Worm (Caenorhabditis elegans) whole organism, late embryonic: Measurements from ENCODE around the gene seld-1.

Experiments
- C38D4.7 ChIP-seq: fragments of 200-800 bp; sonication (Bioruptor generic); optimal IDR thresholded peaks from 2 replicates; lab custom pipeline; 2018; ENCODE audit warnings: mild to moderate bottlenecking, missing genetic modification characterization, moderate library complexity, missing compliant biosample characterization
- F13H6.1 ChIP-seq: sonication (generic microtip); optimal IDR thresholded peaks from 2 replicates; lab custom pipeline; 2016; ENCODE audit warnings: missing genetic modification characterization, missing compliant biosample characterization
- K02D7.2 ChIP-seq: sonication (generic microtip); optimal IDR thresholded peaks from 2 replicates; lab custom pipeline; 2017; ENCODE audit warnings: mild to moderate bottlenecking, missing genetic modification characterization, missing compliant biosample characterization
- K09A11.1 ChIP-seq: sonication (generic microtip); optimal IDR thresholded peaks from 2 replicates; lab custom pipeline; 2017; ENCODE audit warnings: antibody characterized with exemption, mild to moderate bottlenecking, missing genetic modification characterization, missing compliant biosample characterization; ENCODE audit not compliant: insufficient read depth
- ceh-14 ChIP-seq: sonication (generic microtip); optimal IDR thresholded peaks from 2 replicates; lab custom pipeline; 2016; ENCODE audit warnings: missing genotype, missing genetic modification characterization, missing compliant biosample characterization
- ceh-2 ChIP-seq: sonication (generic microtip); optimal IDR thresholded peaks from 2 replicates; lab custom pipeline; 2016; ENCODE audit warnings: missing genotype, missing genetic modification characterization, missing compliant biosample characterization
- ceh-22 ChIP-seq: sonication (generic microtip); optimal IDR thresholded peaks from 2 replicates; lab custom pipeline; 2017; ENCODE audit warnings: missing biosample characterization, missing genetic modification characterization
- ceh-24 ChIP-seq: sonication (generic microtip); optimal IDR thresholded peaks from 2 replicates; lab custom pipeline; 2016; ENCODE audit warnings: mild to moderate bottlenecking, missing genetic modification characterization, missing compliant biosample characterization
- ceh-30 ChIP-seq: fragments of 150-350 bp; optimal IDR thresholded peaks from 2 replicates; lab custom pipeline; 2014; ENCODE audit warnings: missing biosample characterization, missing genetic modification characterization
- ceh-31 ChIP-seq: sonication (generic microtip); optimal IDR thresholded peaks from 2 replicates; lab custom pipeline; 2016; ENCODE audit warnings: missing genetic modification characterization, missing compliant biosample characterization
- ceh-48 ChIP-seq: sonication (generic microtip); optimal IDR thresholded peaks from 2 replicates; lab custom pipeline; 2016; ENCODE audit warnings: missing genetic modification characterization, inconsistent platforms, missing compliant biosample characterization
- ceh-9 ChIP-seq: sonication (generic microtip); optimal IDR thresholded peaks from 2 replicates; lab custom pipeline; 2016; ENCODE audit warnings: mild to moderate bottlenecking, missing genetic modification characterization, inconsistent platforms, missing compliant biosample characterization
- dmd-4 ChIP-seq: sonication (generic microtip); optimal IDR thresholded peaks from 2 replicates; lab custom pipeline; 2016; ENCODE audit warnings: borderline replicate concordance, missing genetic modification characterization, missing compliant biosample characterization
- elt-2 ChIP-seq: sonication (generic microtip); optimal IDR thresholded peaks from 2 replicates; lab custom pipeline; 2016; ENCODE audit warnings: missing genetic modification reagents, missing genetic modification characterization, missing compliant biosample characterization
- elt-4 ChIP-seq: sonication (generic microtip); optimal IDR thresholded peaks from 2 replicates; lab custom pipeline; 2016; ENCODE audit warnings: missing genetic modification characterization, missing compliant biosample characterization
- fax-1 ChIP-seq: sonication (generic microtip); optimal IDR thresholded peaks from 2 replicates; lab custom pipeline; 2016; ENCODE audit warnings: missing genotype, missing genetic modification characterization, missing compliant biosample characterization
- fkh-10 ChIP-seq: fragments of 150-350 bp; optimal IDR thresholded peaks from 2 replicates; lab custom pipeline; 2014; ENCODE audit warnings: missing biosample characterization, missing genetic modification reagents, missing genetic modification characterization
- fkh-6 ChIP-seq: sonication (generic microtip); optimal IDR thresholded peaks from 2 replicates; lab custom pipeline; 2016; ENCODE audit warnings: missing genetic modification characterization, missing compliant biosample characterization
- gmeb-2 ChIP-seq: sonication (generic microtip); optimal IDR thresholded peaks from 2 replicates; lab custom pipeline; 2016; ENCODE audit warnings: missing genetic modification characterization, inconsistent platforms, missing compliant biosample characterization
- hlh-15 ChIP-seq: sonication (generic microtip); optimal IDR thresholded peaks from 2 replicates; lab custom pipeline; 2016; ENCODE audit warnings: missing genetic modification characterization, missing compliant biosample characterization
- hlh-30 ChIP-seq: sonication (generic microtip); optimal IDR thresholded peaks from 2 replicates; lab custom pipeline; 2017; ENCODE audit warnings: antibody characterized with exemption, missing genetic modification characterization, missing compliant biosample characterization; ENCODE audit not compliant: insufficient read depth
- hlh-6 ChIP-seq: sonication (generic microtip); optimal IDR thresholded peaks from 2 replicates; lab custom pipeline; 2016; ENCODE audit warnings: missing genotype, missing genetic modification characterization, missing compliant biosample characterization
- lim-6 ChIP-seq: sonication (generic microtip); optimal IDR thresholded peaks from 2 replicates; lab custom pipeline; 2016; ENCODE audit warnings: missing genetic modification characterization, missing compliant biosample characterization
- lin-11 ChIP-seq: fragments of 200-800 bp; sonication (Bioruptor generic); optimal IDR thresholded peaks from 2 replicates; lab custom pipeline; 2018; ENCODE audit warnings: mild to moderate bottlenecking, missing genetic modification characterization, missing compliant biosample characterization
- nhr-11 ChIP-seq: fragments of 150-350 bp; optimal IDR thresholded peaks from 2 replicates; lab custom pipeline; 2014; ENCODE audit warnings: missing biosample characterization, missing genetic modification characterization
- npax-4 ChIP-seq: sonication (generic microtip); optimal IDR thresholded peaks from 2 replicates; lab custom pipeline; 2016; ENCODE audit warnings: missing genetic modification characterization, missing compliant biosample characterization
- pag-3 ChIP-seq: sonication (generic microtip); optimal IDR thresholded peaks from 2 replicates; lab custom pipeline; 2016; ENCODE audit warnings: missing compliant biosample characterization, missing genetic modification characterization, borderline replicate concordance
- pax-1 ChIP-seq: fragments of 150-350 bp; optimal IDR thresholded peaks from 2 replicates; lab custom pipeline; 2014; ENCODE audit warnings: missing biosample characterization, missing genetic modification characterization
- pha-2 ChIP-seq: sonication (generic microtip); optimal IDR thresholded peaks from 2 replicates; lab custom pipeline; 2017; ENCODE audit warnings: mild to moderate bottlenecking, missing genetic modification characterization, missing compliant biosample characterization
- pqm-1 ChIP-seq: sonication (generic microtip); optimal IDR thresholded peaks from 2 replicates; lab custom pipeline; 2016; ENCODE audit warnings: missing genetic modification characterization, missing compliant biosample characterization
- pros-1 ChIP-seq: fragments of 150-350 bp; optimal IDR thresholded peaks from 2 replicates; lab custom pipeline; 2014; ENCODE audit warnings: missing biosample characterization, missing genetic modification reagents, missing genetic modification characterization
- ref-2 ChIP-seq: sonication (generic microtip); optimal IDR thresholded peaks from 2 replicates; lab custom pipeline; 2016; ENCODE audit warnings: missing genetic modification characterization, missing compliant biosample characterization
- rnt-1 ChIP-seq: sonication (generic microtip); optimal IDR thresholded peaks from 2 replicates; lab custom pipeline; 2016; ENCODE audit warnings: missing genetic modification characterization, missing compliant biosample characterization
- sox-2 ChIP-seq: fragments of 200-800 bp; sonication (Bioruptor generic); IDR thresholded peaks from 2 replicates; pipeline ENCODE4 v1.3.6; 2022; ENCODE audit warnings: missing genetic modification reagents, missing genetic modification characterization, missing compliant biosample characterization
- sox-4 ChIP-seq: sonication (generic microtip); optimal IDR thresholded peaks from 2 replicates; lab custom pipeline; 2017; ENCODE audit warnings: mild to moderate bottlenecking, missing genetic modification characterization, inconsistent platforms, missing compliant biosample characterization
- syd-9 ChIP-seq: sonication (generic microtip); optimal IDR thresholded peaks from 2 replicates; lab custom pipeline; 2016; ENCODE audit warnings: mild to moderate bottlenecking, missing genetic modification characterization, moderate library complexity, missing compliant biosample characterization
- tbx-2 ChIP-seq: sonication (generic microtip); optimal IDR thresholded peaks from 2 replicates; lab custom pipeline; 2016; ENCODE audit warnings: missing genetic modification characterization, missing compliant biosample characterization
- unc-3 ChIP-seq, 2 experiments: fragments of 200-800 bp in 1 of 2; sonication (Bioruptor generic) in 1 of 2; sonication (generic microtip) in 1 of 2; conservative IDR thresholded peaks in 1 of 2; optimal IDR thresholded peaks in 1 of 2; 2 replicates each; pipeline versions ENCODE4 v1.3.6 to Lab custom; 2016 to 2022; ENCODE audit warnings: missing compliant biosample characterization in 2 of 2, missing genetic modification characterization in 2 of 2, missing genetic modification reagents in 1 of 2
- unc-42 ChIP-seq: sonication (generic microtip); optimal IDR thresholded peaks from 2 replicates; lab custom pipeline; 2016; ENCODE audit warnings: missing genotype, missing genetic modification characterization, missing compliant biosample characterization
- unc-55 ChIP-seq: sonication (generic microtip); optimal IDR thresholded peaks from 2 replicates; lab custom pipeline; 2017; ENCODE audit warnings: missing biosample characterization, missing genetic modification reagents, missing genetic modification characterization
- unc-86 ChIP-seq: sonication (generic microtip); optimal IDR thresholded peaks from 2 replicates; lab custom pipeline; 2016; ENCODE audit warnings: missing genetic modification characterization, missing compliant biosample characterization

Gene seld-1

DNA sequence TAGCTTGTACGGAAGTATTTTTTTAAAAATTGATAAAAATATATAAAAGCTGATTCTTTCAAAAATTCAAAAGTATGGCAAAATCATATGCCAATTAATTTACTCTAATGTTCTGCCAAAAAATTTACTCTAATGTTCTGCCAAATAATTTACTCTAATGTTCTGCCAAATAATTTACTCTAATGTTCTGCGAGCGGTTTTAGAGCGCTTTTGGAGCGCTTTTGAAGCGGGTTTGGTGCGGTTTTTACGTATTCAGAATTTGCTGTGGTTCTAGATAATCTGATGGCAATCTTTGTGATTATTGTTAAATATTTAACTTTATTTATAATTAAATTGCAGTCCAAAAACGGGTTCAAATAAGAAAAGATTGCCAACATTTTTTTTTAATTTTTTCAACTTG, 44.1 kb downstream of the seld-1 start (continued):
- TF ChIP-seq elt-2, result no peak
- no peak for TF ChIP-seq ref-2 (tag; lab: Kevin White, UChicago)
- TF ChIP-seq elt-4 (tag; lab: Kevin White, UChicago), result no peak
- TF ChIP-seq ceh-31 (tag; lab: Kevin White, UChicago), result peak; percentile 72
- TF ChIP-seq pros-1 (tag; lab: Kevin White, UChicago), result no peak
- TF ChIP-seq sox-2 (GFP tag; lab: Robert Waterston, UW), result no peak
- no peak for TF ChIP-seq nhr-11
- no peak for TF ChIP-seq hlh-30 (tag; lab: Kevin White, UChicago)
- TF ChIP-seq dmd-4 (tag; lab: Kevin White, UChicago), result no peak
- peak; percentile 73 for TF ChIP-seq fax-1
- TF ChIP-seq ceh-9 (tag; lab: Kevin White, UChicago), result no peak
- peak; percentile 26 for TF ChIP-seq npax-4 (tag; lab: Kevin White, UChicago)
- TF ChIP-seq ceh-30 (tag; lab: Kevin White, UChicago), result no peak
- TF ChIP-seq pha-2 (tag; lab: Kevin White, UChicago), result no peak
- no peak for TF ChIP-seq ceh-48
- TF ChIP-seq unc-55, result no peak
- TF ChIP-seq unc-42 (tag; lab: Kevin White, UChicago), result no peak
- TF ChIP-seq ceh-14 (tag; lab: Kevin White, UChicago), result no peak
- no peak for TF ChIP-seq lin-11
- TF ChIP-seq gmeb-2, result peak; percentile 14
- no peak for TF ChIP-seq lim-6 (tag; lab: Kevin White, UChicago)
- peak; percentile 1 for TF ChIP-seq rnt-1 (tag; lab: Kevin White, UChicago)
- no peak for TF ChIP-seq ceh-2 (tag; lab: Kevin White, UChicago)
- TF ChIP-seq unc-3 (GFP tag; conservative IDR thresholded peaks at IDR 0.05; lab: Robert Waterston, UW), result no peak
- no peak for TF ChIP-seq unc-3 (tag; optimal IDR thresholded peaks at IDR 0.05; lab: Kevin White, UChicago)
- peak; percentile 8 for TF ChIP-seq tbx-2 (tag; lab: Kevin White, UChicago)
- TF ChIP-seq pax-1 (tag; lab: Kevin White, UChicago), result no peak
- no peak for TF ChIP-seq pag-3 (tag; lab: Kevin White, UChicago)
- no peak for TF ChIP-seq hlh-15 (tag; lab: Kevin White, UChicago)
- no peak for TF ChIP-seq syd-9 (tag; lab: Kevin White, UChicago)
- peak; percentile 8 for TF ChIP-seq F13H6.1 (tag; lab: Kevin White, UChicago)
- TF ChIP-seq hlh-6 (tag; lab: Kevin White, UChicago), result no peak
- TF ChIP-seq unc-86 (tag; lab: Kevin White, UChicago), result no peak
- TF ChIP-seq fkh-6 (tag; lab: Kevin White, UChicago), result no peak
- TF ChIP-seq ceh-24 (tag; lab: Kevin White, UChicago), result no peak
- TF ChIP-seq K02D7.2 (tag; lab: Kevin White, UChicago), result peak; percentile 20
- TF ChIP-seq fkh-10 (GFP tag; lab: Kevin White, UChicago), result no peak

DNA sequence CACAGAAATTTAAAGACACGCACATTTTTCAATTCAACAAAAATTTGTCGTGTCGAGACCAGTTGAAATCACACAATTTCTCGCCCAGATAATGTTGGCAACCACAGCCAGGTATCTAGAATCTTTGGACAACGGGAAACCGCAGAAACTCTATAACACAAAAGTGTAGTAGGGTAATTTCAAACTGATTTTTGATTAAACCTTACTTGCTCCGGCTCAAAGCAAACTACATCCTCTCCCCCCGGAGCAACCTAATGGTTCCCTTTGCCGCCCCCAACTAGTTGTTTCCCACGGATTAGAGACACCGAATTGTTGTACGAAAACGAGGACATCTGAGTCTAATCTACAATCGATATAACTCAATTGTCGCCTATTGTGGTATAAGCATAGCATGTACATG, 49.1 kb downstream of the seld-1 start:
- TF ChIP-seq pqm-1 (tag; lab: Kevin White, UChicago) (no peak), unc-42 (tag; lab: Kevin White, UChicago) (peak; percentile 8)

DNA sequence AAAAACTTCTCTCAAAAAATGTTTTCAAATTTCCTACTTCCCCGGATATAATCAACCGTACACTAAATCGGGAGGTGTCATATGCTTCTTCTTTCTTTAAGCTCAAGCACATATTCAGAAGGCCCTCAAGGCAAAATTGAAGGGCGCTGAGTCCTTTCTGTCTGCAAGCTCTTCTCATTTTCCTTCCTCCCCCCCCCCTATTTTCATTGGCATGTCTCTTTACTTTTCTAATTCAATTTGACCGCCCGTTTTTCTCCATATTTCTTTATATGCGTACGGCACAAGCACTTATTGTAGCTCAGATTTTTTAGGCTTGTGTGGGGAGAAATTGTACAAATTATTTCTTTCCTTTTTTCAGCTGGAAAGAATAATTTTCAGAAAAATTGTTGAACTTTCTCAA, 50.3 kb downstream of the seld-1 start:
- TF ChIP-seq ceh-22 (tag; lab: Kevin White, UChicago), result no peak
- no peak for TF ChIP-seq sox-4 (tag; lab: Kevin White, UChicago)
- TF ChIP-seq hlh-6 (tag; lab: Kevin White, UChicago), result no peak
- no peak for TF ChIP-seq C38D4.7
- no peak for TF ChIP-seq K09A11.1 (tag; lab: Kevin White, UChicago)
- peak; percentile 68 for TF ChIP-seq unc-42 (tag; lab: Kevin White, UChicago)
- no peak for TF ChIP-seq npax-4 (tag; lab: Kevin White, UChicago)
